Worm (Caenorhabditis elegans) whole organism, L2 larva: Measurements from ENCODE around the gene mdt-19.

ENCODE experiments used
- blmp-1 ChIP-seq: sonication (generic microtip); optimal IDR thresholded peaks from 2 replicates; lab custom pipeline; 2017; ENCODE audit warnings: missing genetic modification characterization, mild to moderate bottlenecking, missing compliant biosample characterization, antibody characterized with exemption, moderate library complexity; ENCODE audit not compliant: insufficient read depth
- dmd-4 ChIP-seq: sonication (generic microtip); optimal IDR thresholded peaks from 2 replicates; lab custom pipeline; 2017; ENCODE audit warnings: missing biosample characterization, missing genetic modification characterization
- egl-27 ChIP-seq: sonication (generic microtip); optimal IDR thresholded peaks from 3 replicates; lab custom pipeline; 2017; ENCODE audit warnings: missing biosample characterization, missing genetic modification reagents, missing genetic modification characterization
- fos-1 ChIP-seq: fragments of 150-350 bp; optimal IDR thresholded peaks from 2 replicates; lab custom pipeline; 2014; ENCODE audit warnings: missing biosample characterization, missing genetic modification characterization
- nhr-12 ChIP-seq: fragments of 150-350 bp; optimal IDR thresholded peaks from 2 replicates; lab custom pipeline; 2014; ENCODE audit warnings: missing biosample characterization, missing genetic modification characterization
- nhr-25 ChIP-seq: fragments of 150-350 bp; sonication (generic microtip); optimal IDR thresholded peaks from 3 replicates; lab custom pipeline; 2014; ENCODE audit warnings: missing biosample characterization, missing genetic modification characterization
- unc-39 ChIP-seq: fragments of 150-350 bp; optimal IDR thresholded peaks from 2 replicates; lab custom pipeline; 2014; ENCODE audit warnings: missing biosample characterization, missing genetic modification characterization
- ztf-4 ChIP-seq: fragments of 150-350 bp; optimal IDR thresholded peaks from 2 replicates; lab custom pipeline; 2014; ENCODE audit warnings: missing biosample characterization, missing genetic modification characterization

DNA sequence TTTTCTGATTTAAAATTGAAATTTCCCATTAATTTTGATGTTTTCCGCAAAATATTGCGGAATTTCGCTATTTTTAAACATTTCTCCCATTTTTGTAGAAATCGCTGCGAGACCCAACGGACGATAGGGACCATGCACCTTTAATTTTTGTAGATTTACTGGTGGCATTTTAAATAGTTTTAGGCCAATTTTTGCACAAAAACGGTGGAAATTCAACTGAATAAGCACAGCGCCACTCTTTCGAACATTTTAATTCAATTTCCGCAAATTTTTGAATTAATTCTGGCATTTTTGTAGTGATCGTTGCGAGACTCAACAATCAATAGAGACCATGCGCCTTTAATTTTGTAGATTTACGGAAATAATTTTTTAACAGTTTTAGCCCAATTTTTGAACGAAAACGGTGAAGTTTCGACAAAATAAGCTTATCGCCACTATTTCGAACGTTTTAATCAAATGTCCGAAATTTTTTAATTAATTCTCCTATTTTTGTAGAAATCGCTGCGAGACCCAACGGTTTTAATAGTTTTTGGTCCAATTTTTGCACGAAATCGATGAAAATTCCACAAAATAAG, 725 bp downstream of the mdt-19 start:
- TF ChIP-seq ztf-4 (tag; lab: Kevin White, UChicago), result no peak
- TF ChIP-seq egl-27 (tag; lab: Kevin White, UChicago), result no peak
- no peak for TF ChIP-seq blmp-1 (tag; lab: Kevin White, UChicago)
- no peak for TF ChIP-seq nhr-25 (tag; lab: Kevin White, UChicago)
- no peak for TF ChIP-seq nhr-12 (tag; lab: Kevin White, UChicago)
- TF ChIP-seq dmd-4 (tag; lab: Kevin White, UChicago), result no peak
- TF ChIP-seq unc-39 (tag; lab: Kevin White, UChicago), result no peak
- TF ChIP-seq fos-1 (tag; lab: Kevin White, UChicago), result no peak
